Worm (Caenorhabditis elegans): ENCODE measurements around the gene C33G3.6.

ce11 chrX:14113347-14113746 is 29.2 kb upstream of the C33G3.6 start, which contains the start of gene nhr-281:
- TF ChIP-seq elt-1 (tag; optimal IDR thresholded peaks at IDR 0.05; ENCODE audit: borderline replicate concordance, insufficient read depth) (no peak), sptf-1 (tag; optimal IDR thresholded peaks at IDR 0.05) (no peak), ham-2 (GFP tag; optimal IDR thresholded peaks at IDR 0.05) (no peak), lsy-2 (tag; optimal IDR thresholded peaks at IDR 0.05) (no peak), tbx-8 (GFP tag; optimal IDR thresholded peaks at IDR 0.05) (no peak), unc-62 (GFP tag; optimal IDR thresholded peaks at IDR 0.05) (no peak), pha-4 (tag; optimal IDR thresholded peaks at IDR 0.05) (no peak), ztf-11 (tag; optimal IDR thresholded peaks at IDR 0.05) (no peak), mab-5 (tag; optimal IDR thresholded peaks at IDR 0.05) (no peak)

Measured in whole organism, mixed stage, embryonic.